Fruit fly (Drosophila melanogaster) S2 (cell line): ENCODE data around the gene Nup160.

Experiments used
- CG8478 ChIP-seq: fragments of >200 bp; optimal IDR thresholded peaks from 2 replicates; lab custom pipeline; 2018
- CTCF ChIP-seq, 2 experiments: fragments of >200 bp; optimal IDR thresholded peaks; 2 replicates each; lab custom pipeline; 2018

The Nup160 gene

dm6 chr2L:11123499-11123898 lies at the start of gene Nup160, which contains the start of gene Csl4:
TSS of gene Nup160 (plus strand) at chr2L:11123777.
TSS of gene Csl4 (minus strand) at chr2L:11123567.
- TF ChIP-seq CG8478, result no peak
- no peak for TF ChIP-seq CTCF (optimal IDR thresholded peaks at IDR 0.05; lab: Kevin White, UChicago)

dm6 chr2L:11073947-11074346 lies 49.6 kb upstream of the Nup160 start:
- no peak for TF ChIP-seq CTCF (optimal IDR thresholded peaks at IDR 0.05; lab: Kevin White, UChicago)
- no peak for TF ChIP-seq CG8478

dm6 chr2L:11075114-11075513 lies 48.5 kb upstream of the Nup160 start, which contains the start of gene CG43725:
TSS of gene CG43725 (plus strand) at chr2L:11075513.
- TF ChIP-seq CG8478, result no peak
- TF ChIP-seq CTCF (optimal IDR thresholded peaks at IDR 0.05; lab: Kevin White, UChicago), result no peak

- TF ChIP-seq CTCF (optimal IDR thresholded peaks at IDR 0.05; lab: Kevin White, UChicago) (no peak), CG8478 (no peak)
These were observed 42.2 kb upstream of the Nup160 start, which contains the start of gene AstC for dm6 chr2L:11081337-11081736. TSS of gene AstC (minus strand) at chr2L:11081399.

- TF ChIP-seq CTCF (optimal IDR thresholded peaks at IDR 0.05; lab: Kevin White, UChicago) (no peak), CG8478 (no peak)
These were observed 41.6 kb upstream of the Nup160 start for dm6 chr2L:11082025-11082424.

dm6 chr2L:11085129-11085528 lies 38.4 kb upstream of the Nup160 start, which contains the start of gene AstCC:
TSS of gene AstCC (minus strand) at chr2L:11085229.
- TF ChIP-seq CTCF (optimal IDR thresholded peaks at IDR 0.05; lab: Kevin White, UChicago) (no peak), CG8478 (no peak)

- TF ChIP-seq CG8478, result no peak
- no peak for TF ChIP-seq CTCF (optimal IDR thresholded peaks at IDR 0.05; lab: Kevin White, UChicago)
These were observed 37.1 kb upstream of the Nup160 start, which contains the start of gene CG16854 for dm6 chr2L:11086357-11086924. TSS of gene CG16854 (plus strand) at chr2L:11086721.

- TF ChIP-seq CG8478 (no peak), CTCF (optimal IDR thresholded peaks at IDR 0.05; lab: Kevin White, UChicago) (no peak)
These were observed 32.5 kb upstream of the Nup160 start, which contains the start of gene Wdr59 for dm6 chr2L:11091111-11091510. TSS of gene Wdr59 (plus strand) at chr2L:11091444.

- TF ChIP-seq CG8478 (no peak), CTCF (optimal IDR thresholded peaks at IDR 0.05; lab: Kevin White, UChicago) (no peak)
These were observed 23.0 kb upstream of the Nup160 start, which contains the start of gene Ge-1 for dm6 chr2L:11100516-11101061. TSS of gene Ge-1 (minus strand) at chr2L:11100888.

- TF ChIP-seq CG8478 (no peak), CTCF (optimal IDR thresholded peaks at IDR 0.05; lab: Kevin White, UChicago) (no peak)
These were observed 18.3 kb upstream of the Nup160 start for dm6 chr2L:11105320-11105719.

- TF ChIP-seq CG8478, result no peak
- peak in 1 of 2 experiments; percentile 11 for TF ChIP-seq CTCF (optimal IDR thresholded peaks at IDR 0.05; lab: Kevin White, UChicago)
These were observed 17.0 kb upstream of the Nup160 start, which contains the start of gene Reps for dm6 chr2L:11106562-11106962. TSS of gene Reps (minus strand) at chr2L:11106645.

- TF ChIP-seq CG8478, result no peak
- no peak for TF ChIP-seq CTCF (optimal IDR thresholded peaks at IDR 0.05; lab: Kevin White, UChicago)
These were observed 10.5 kb upstream of the Nup160 start, which contains the start of gene Idua for dm6 chr2L:11113011-11113528. TSS of gene Idua (minus strand) at chr2L:11113061.

- no peak for TF ChIP-seq CTCF (optimal IDR thresholded peaks at IDR 0.05; lab: Kevin White, UChicago)
- TF ChIP-seq CG8478, result no peak
These were observed 9.9 kb upstream of the Nup160 start, which contains the start of gene Gr32a for dm6 chr2L:11113714-11114113. TSS of gene Gr32a (plus strand) at chr2L:11114014.

dm6 chr2L:11119966-11120517 lies 3.5 kb upstream of the Nup160 start, which contains the start of gene CG6230:
TSS of gene CG6230 (minus strand) at chr2L:11120319.
- TF ChIP-seq CG8478, result no peak
- TF ChIP-seq CTCF (optimal IDR thresholded peaks at IDR 0.05; lab: Kevin White, UChicago), result no peak

- no peak for TF ChIP-seq CTCF (optimal IDR thresholded peaks at IDR 0.05; lab: Kevin White, UChicago)
- TF ChIP-seq CG8478, result no peak
These were observed 2.0 kb upstream of the Nup160 start, which contains the start of gene Dnaaf4 for dm6 chr2L:11121614-11122013. TSS of gene Dnaaf4 (minus strand) at chr2L:11121714.
